Worm (Caenorhabditis elegans): Measurements from ENCODE around the gene pqn-83.

DNA sequence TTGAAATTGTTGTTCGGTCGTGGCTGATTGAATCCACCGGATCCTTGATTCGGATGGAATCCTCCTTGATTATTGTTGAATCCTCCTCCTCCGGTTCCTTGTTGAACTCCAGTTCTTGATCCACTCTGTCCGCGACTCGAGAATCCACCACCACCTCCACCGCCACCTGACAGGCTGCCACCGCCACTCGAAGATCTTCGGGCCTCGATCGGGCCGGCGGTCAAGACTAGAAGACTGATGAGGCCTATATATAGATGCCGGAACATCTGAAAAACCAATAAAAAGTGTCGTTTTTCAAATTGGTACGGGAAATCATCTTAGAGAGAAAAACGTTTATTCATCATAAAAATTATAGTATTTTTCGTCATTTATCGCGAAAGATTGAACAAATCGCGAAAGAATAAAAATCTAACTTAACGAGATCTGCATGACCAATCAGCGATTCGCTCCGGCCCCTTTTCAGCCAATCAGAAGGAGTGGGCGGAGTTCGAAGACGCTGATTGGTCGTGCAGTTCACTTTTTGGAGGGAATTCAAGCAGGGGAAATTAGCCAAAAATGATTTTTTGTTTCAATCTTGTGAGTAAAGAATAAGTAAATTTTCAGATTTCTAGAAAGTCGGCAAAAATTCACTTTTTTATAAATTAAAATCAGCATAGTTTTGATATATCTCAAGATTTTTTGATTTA is at the start of gene pqn-83:
- TF ChIP-seq ztf-29 (GFP tag; IDR thresholded peaks at IDR 0.05) (no peak), cog-1 (tag; optimal IDR thresholded peaks at IDR 0.05) (no peak), tab-1 (GFP tag; IDR thresholded peaks at IDR 0.05) (no peak)
